Worm (Caenorhabditis elegans): ENCODE measurements around the gene ugt-38.

Gene ugt-38

DNA sequence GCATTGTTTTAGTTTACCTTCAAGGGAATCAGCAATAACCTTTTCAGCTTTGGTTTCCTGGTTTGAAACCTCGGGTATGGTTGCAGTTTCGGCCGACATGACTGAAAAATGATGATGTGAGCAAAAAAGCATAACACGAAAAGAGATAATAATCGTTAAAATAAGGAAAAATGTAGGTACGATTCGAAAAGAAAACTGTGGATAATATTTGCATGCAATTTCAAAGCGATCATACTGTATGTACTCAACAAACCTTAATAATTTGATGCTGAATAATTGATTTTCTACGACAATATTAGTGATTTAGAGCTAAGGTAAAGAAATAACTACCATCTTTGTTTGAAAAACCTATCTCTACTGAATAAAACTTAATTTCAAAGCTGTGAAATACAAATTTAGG is 48.8 kb upstream of the ugt-38 start, which contains the start of gene attf-2:
attf-2 (minus strand) TSS at position 101 of the 400 bp plus-strand sequence.
- TF ChIP-seq snpc-4 (GFP tag; optimal IDR thresholded peaks at IDR 0.05) (no peak), snpc-4 (tag; optimal IDR thresholded peaks at IDR 0.05) (no peak), madf-3 (GFP tag; IDR thresholded peaks at IDR 0.05) (0 out of 2 replicates have a peak, but pooled peaks have one; percentile 22), T07F8.4 (tag; optimal IDR thresholded peaks at IDR 0.05) (no peak), athp-1 (tag; optimal IDR thresholded peaks at IDR 0.05) (no peak), snpc-3.4 (tag; optimal IDR thresholded peaks at IDR 0.05) (no peak)

DNA sequence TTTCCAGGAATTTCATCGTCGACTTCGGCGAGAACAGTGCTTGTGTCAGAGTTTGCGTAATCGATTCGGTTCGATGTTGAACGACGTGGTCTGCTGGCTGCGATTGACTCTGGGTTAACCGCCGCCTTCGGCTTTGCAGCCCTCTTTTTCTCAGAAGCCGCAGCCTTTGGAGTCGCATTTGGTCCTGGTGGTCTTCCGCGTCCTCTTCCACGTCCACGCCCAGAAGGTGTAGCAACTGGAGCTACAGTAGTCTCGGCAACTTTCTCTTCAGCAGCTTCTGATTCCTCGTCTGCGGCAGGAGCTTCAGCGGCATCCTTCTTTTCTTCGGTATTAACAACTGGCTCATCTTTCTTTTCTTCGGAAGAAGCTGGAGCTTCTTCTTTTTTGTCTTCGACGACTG is 47.5 kb upstream of the ugt-38 start:
- TF ChIP-seq egrh-3 (GFP tag; IDR thresholded peaks at IDR 0.05) (0 out of 2 replicates have a peak, but pooled peaks have one; percentile 22), zfh-2 (GFP tag; conservative IDR thresholded peaks at IDR 0.05) (peak; percentile 66; the same call in 1 of the 2 replicates), pbrm-1 (GFP tag; IDR thresholded peaks at IDR 0.05) (0 out of 2 replicates have a peak, but pooled peaks have one; percentile 11), mel-28 (tag; optimal IDR thresholded peaks at IDR 0.05; ENCODE audit: borderline replicate concordance) (no peak)

DNA sequence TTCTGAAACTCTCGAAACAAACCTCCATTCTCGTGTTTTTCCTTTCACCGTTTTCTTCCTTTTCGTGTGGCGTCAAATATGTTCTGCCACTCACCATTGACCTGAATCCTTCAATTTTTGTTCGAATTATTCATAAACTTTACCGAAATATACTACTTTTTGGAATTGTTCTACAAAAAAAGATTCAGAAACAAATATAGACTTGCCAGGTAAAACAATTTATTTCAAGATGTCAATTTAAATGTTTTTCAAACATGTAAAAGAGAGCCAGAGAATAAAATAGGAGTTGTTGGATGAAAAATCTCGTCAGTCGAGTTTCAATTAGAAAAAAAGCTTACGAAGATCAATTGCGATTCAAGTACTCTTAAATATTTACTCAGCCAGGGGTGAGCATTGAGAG is 46.3 kb upstream of the ugt-38 start, which contains the start of gene F09G2.8:
F09G2.8 (minus strand) TSS at position 101 of the 400 bp plus-strand sequence.
- TF ChIP-seq lsl-1 (GFP tag; optimal IDR thresholded peaks at IDR 0.05): no peak
- 0 out of 2 replicates have a peak, but pooled peaks have one; percentile 11 for TF ChIP-seq madf-6 (GFP tag; IDR thresholded peaks at IDR 0.05)

DNA sequence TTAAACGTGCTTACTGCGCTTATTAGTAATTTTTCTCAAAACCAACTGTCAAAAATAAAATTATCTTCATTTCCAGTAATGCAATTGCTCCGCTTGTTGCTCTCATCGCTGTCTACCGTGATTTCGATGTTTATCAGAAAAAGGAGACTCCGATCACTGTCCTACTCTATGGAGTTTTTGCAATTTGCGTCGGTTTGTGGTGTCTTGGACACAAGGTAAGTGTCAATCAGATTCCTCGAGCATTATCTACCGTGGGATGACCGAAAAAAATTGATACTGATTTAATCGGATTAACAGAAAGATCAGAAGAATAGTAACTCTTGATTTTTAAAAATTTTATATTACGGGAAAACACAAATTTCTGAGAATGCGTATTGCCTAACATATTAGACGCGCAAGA is 40.0 kb upstream of the ugt-38 start:
- TF ChIP-seq nhr-90 (tag; optimal IDR thresholded peaks at IDR 0.05) (no peak), nhr-80 (tag; optimal IDR thresholded peaks at IDR 0.05) (peak; percentile 55)

DNA sequence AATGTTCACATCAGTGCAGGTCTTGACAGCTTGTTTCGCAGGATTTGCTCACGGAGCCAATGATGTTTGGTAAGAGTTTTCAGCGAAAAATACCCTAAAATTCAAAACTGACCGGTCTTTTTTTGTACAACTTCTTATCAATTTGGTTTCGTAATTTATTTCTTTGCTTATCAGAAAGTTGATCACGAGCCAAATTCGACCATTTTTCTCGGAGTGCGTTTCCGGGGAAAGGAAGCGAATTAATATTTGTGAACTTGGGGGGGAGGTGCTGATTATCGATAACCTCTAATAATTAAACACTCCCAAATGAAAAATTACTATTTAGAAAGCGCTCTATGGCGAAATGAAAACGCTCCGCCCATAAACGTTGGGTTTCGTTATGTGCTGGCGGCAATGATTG is 39.3 kb upstream of the ugt-38 start:
- no peak for TF ChIP-seq ceh-79 (tag; optimal IDR thresholded peaks at IDR 0.05)
- no peak for TF ChIP-seq cebp-1 (GFP tag; IDR thresholded peaks at IDR 0.05)
- TF ChIP-seq cebp-1 (tag; optimal IDR thresholded peaks at IDR 0.05): peak; percentile 49
- no peak for TF ChIP-seq ztf-3 (GFP tag; optimal IDR thresholded peaks at IDR 0.05)
- no peak for TF ChIP-seq nhr-27 (tag; optimal IDR thresholded peaks at IDR 0.05)
- TF ChIP-seq nhr-80 (tag; optimal IDR thresholded peaks at IDR 0.05): peak; percentile 68
- TF ChIP-seq rpc-1 (optimal IDR thresholded peaks at IDR 0.05): no peak
- no peak for TF ChIP-seq rpc-1 (tag; optimal IDR thresholded peaks at IDR 0.05)
- no peak for TF ChIP-seq lir-1 (GFP tag; conservative IDR thresholded peaks at IDR 0.05)
- no peak for TF ChIP-seq lsy-27 (tag; optimal IDR thresholded peaks at IDR 0.05; ENCODE audit: borderline replicate concordance, insufficient read depth)

DNA sequence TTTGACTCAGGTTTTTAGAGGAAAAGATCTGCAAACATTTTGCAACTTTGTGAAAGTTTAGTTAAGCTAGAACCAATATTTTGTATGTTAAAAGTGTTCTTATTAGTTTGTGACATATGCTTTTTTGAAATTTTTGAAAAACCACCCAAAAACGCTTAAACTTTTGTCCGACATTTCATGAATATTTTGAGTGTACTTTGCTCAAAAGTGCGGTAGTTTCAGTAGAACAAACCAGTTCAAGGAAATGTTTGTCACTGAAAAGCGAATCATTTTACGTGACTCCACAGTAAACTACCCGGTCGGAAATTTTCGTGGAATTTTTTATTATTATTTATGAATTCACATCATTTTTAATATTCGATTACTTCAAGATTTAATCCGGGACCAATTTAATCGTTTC is 37.3 kb upstream of the ugt-38 start, which contains the start of gene pitr-5:
pitr-5 (plus strand) TSS at position 301 of the 400 bp plus-strand sequence.
- TF ChIP-seq F33H1.4 (GFP tag; IDR thresholded peaks at IDR 0.05): no peak
- no peak for TF ChIP-seq egl-18 (GFP tag; IDR thresholded peaks at IDR 0.05)
- TF ChIP-seq lin-35 (GFP tag; optimal IDR thresholded peaks at IDR 0.05): no peak
- no peak for TF ChIP-seq zim-3 (tag; optimal IDR thresholded peaks at IDR 0.05)
- no peak for TF ChIP-seq ztf-28 (GFP tag; IDR thresholded peaks at IDR 0.05)

DNA sequence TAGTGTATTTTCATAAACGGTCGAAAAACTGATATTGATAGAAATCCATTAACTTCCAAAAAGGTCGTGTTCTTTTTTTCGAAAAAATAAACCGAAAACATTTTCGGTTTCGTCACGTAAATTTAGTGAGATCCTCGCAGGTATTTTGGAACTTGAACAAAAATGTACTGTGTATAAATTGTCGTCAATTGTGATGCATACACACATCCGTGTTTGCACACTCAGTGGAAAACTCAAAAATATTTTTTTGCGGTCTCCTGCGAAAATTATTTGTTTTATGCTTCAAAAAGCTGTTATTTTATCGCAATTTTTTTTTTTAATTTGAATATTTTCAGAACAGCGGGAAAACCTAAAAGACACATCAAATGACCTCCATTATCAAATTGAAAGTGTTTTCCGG is 31.6 kb upstream of the ugt-38 start, which contains the start of gene cpsf-2:
cpsf-2 (plus strand) TSS at position 330 of the 400 bp plus-strand sequence.
- TF ChIP-seq efl-1 (GFP tag; optimal IDR thresholded peaks at IDR 0.05) (peak; percentile 3), lsl-1 (GFP tag; optimal IDR thresholded peaks at IDR 0.05) (no peak)
